Worm (Caenorhabditis elegans) whole organism, L4 larva: Measurements from ENCODE around the gene W02H5.19.

Source experiments
- aha-1 ChIP-seq: fragments of 150-350 bp; peaks from one replicate; lab custom pipeline; 2014; ENCODE audit warnings: missing biosample characterization, missing genetic modification characterization
- ceh-82 ChIP-seq: sonication (generic microtip); optimal IDR thresholded peaks from 2 replicates; lab custom pipeline; 2017; ENCODE audit warnings: missing biosample characterization, missing genetic modification characterization
- gei-8 ChIP-seq: fragments of 200-800 bp; sonication (Bioruptor generic); optimal IDR thresholded peaks from 2 replicates; lab custom pipeline; 2018; ENCODE audit warnings: mild to moderate bottlenecking, missing genetic modification characterization, missing compliant biosample characterization
- mdt-29 ChIP-seq: fragments of 200-800 bp; sonication (Bioruptor generic); IDR thresholded peaks from 2 replicates; pipeline ENCODE4 v1.3.6; 2022; ENCODE audit warnings: missing genetic modification reagents, missing genetic modification characterization, missing compliant biosample characterization
- pha-4 ChIP-seq, 2 experiments: fragments of 150-350 bp in 1 of 2; fragments of 200-800 bp in 1 of 2; sonication (Bioruptor generic) in 1 of 2; IDR thresholded peaks in 1 of 2; optimal IDR thresholded peaks in 1 of 2; 2 replicates each; pipeline versions ENCODE4 v1.3.6 to Lab custom; 2014 to 2022; ENCODE audit warnings: missing genetic modification characterization in 2 of 2, missing genetic modification reagents in 2 of 2, missing biosample characterization in 1 of 2, missing compliant biosample characterization in 1 of 2

- TF ChIP-seq ceh-82 (tag; lab: Kevin White, UChicago) (no peak), pha-4 (GFP tag; IDR thresholded peaks at IDR 0.05; lab: Robert Waterston, UW) (no peak), pha-4 (tag; optimal IDR thresholded peaks at IDR 0.05; lab: Kevin White, UChicago) (no peak), mdt-29 (GFP tag; lab: Robert Waterston, UW) (no peak), gei-8 (no peak), aha-1 (no peak)
These were observed 37.0 kb downstream of the W02H5.19 start for ce11 chrV:2675692-2676091.
